Worm (Caenorhabditis elegans) whole organism, L2 larva: ENCODE measurements around the gene F32D1.8.

Experiments used
- ZK546.5 ChIP-seq: sonication (generic microtip); optimal IDR thresholded peaks from 2 replicates; lab custom pipeline; 2017; ENCODE audit warnings: missing biosample characterization, missing genetic modification characterization
- ama-1 ChIP-seq: fragments of 150-350 bp; optimal IDR thresholded peaks from 2 replicates; lab custom pipeline; 2018; ENCODE audit warnings: inconsistent platforms
- lsy-2 ChIP-seq, 2 experiments: fragments of 150-350 bp in 1 of 2; sonication (generic microtip) in 1 of 2; optimal IDR thresholded peaks; 2 replicates each; lab custom pipeline; 2014 to 2017; ENCODE audit warnings: missing biosample characterization in 2 of 2, missing genetic modification characterization in 2 of 2
- mdl-1 ChIP-seq, 2 experiments: fragments of 150-350 bp in 1 of 2; sonication (generic microtip) in 1 of 2; optimal IDR thresholded peaks; 2 replicates each; lab custom pipeline; 2017; ENCODE audit warnings: missing biosample characterization in 2 of 2, missing genetic modification characterization in 2 of 2
- nhr-10 ChIP-seq: sonication (generic microtip); optimal IDR thresholded peaks from 2 replicates; lab custom pipeline; 2017; ENCODE audit warnings: missing biosample characterization, missing genetic modification characterization
- nhr-77 ChIP-seq: fragments of 150-350 bp; optimal IDR thresholded peaks from 2 replicates; lab custom pipeline; 2014; ENCODE audit warnings: missing biosample characterization, missing genetic modification characterization
- peb-1 ChIP-seq: fragments of 150-350 bp; optimal IDR thresholded peaks from 2 replicates; lab custom pipeline; 2014; ENCODE audit warnings: missing biosample characterization, missing genetic modification characterization
- snpc-4 ChIP-seq: fragments of 150-350 bp; optimal IDR thresholded peaks from 2 replicates; lab custom pipeline; 2014; ENCODE audit warnings: missing biosample characterization, missing genetic modification characterization
- unc-62 ChIP-seq: fragments of 150-350 bp; optimal IDR thresholded peaks from 2 replicates; lab custom pipeline; 2014; ENCODE audit warnings: missing biosample characterization, missing genetic modification reagents, missing genetic modification characterization

- TF ChIP-seq snpc-4 (tag; lab: Kevin White, UChicago) = no peak
- TF ChIP-seq nhr-77 = no peak
- no peak for TF ChIP-seq peb-1 (tag; lab: Kevin White, UChicago)
- TF ChIP-seq unc-62 (GFP tag; lab: Kevin White, UChicago) = no peak
- no peak for TF ChIP-seq ZK546.5 (tag; lab: Kevin White, UChicago)
- no peak for TF ChIP-seq lsy-2 (tag; optimal IDR thresholded peaks at IDR 0.05; lab: Kevin White, UChicago)
- TF ChIP-seq nhr-10 (tag; lab: Kevin White, UChicago) = no peak
- no peak for TF ChIP-seq ama-1 (lab: Kevin White, UChicago)
- TF ChIP-seq mdl-1 (tag; optimal IDR thresholded peaks at IDR 0.05; lab: Kevin White, UChicago) = no peak
These were observed 24.3 kb upstream of the F32D1.8 start, which contains the start of gene F13A2.5 for ce11 chrV:4401865-4402264.
